Worm (Caenorhabditis elegans) whole organism, late embryonic: Measurements from ENCODE around the gene R03G8.1.

Source experiments
- F13H6.1 ChIP-seq: sonication (generic microtip); optimal IDR thresholded peaks from 2 replicates; lab custom pipeline; 2016; ENCODE audit warnings: missing genetic modification characterization, missing compliant biosample characterization
- ceh-30 ChIP-seq: fragments of 150-350 bp; optimal IDR thresholded peaks from 2 replicates; lab custom pipeline; 2014; ENCODE audit warnings: missing biosample characterization, missing genetic modification characterization
- ceh-48 ChIP-seq: sonication (generic microtip); optimal IDR thresholded peaks from 2 replicates; lab custom pipeline; 2016; ENCODE audit warnings: missing genetic modification characterization, inconsistent platforms, missing compliant biosample characterization
- ceh-9 ChIP-seq: sonication (generic microtip); optimal IDR thresholded peaks from 2 replicates; lab custom pipeline; 2016; ENCODE audit warnings: mild to moderate bottlenecking, missing genetic modification characterization, inconsistent platforms, missing compliant biosample characterization
- fkh-6 ChIP-seq: sonication (generic microtip); optimal IDR thresholded peaks from 2 replicates; lab custom pipeline; 2016; ENCODE audit warnings: missing genetic modification characterization, missing compliant biosample characterization
- hlh-8 ChIP-seq: sonication (generic microtip); optimal IDR thresholded peaks from 2 replicates; lab custom pipeline; 2016; ENCODE audit warnings: missing genotype, missing genetic modification characterization, missing compliant biosample characterization
- pag-3 ChIP-seq: sonication (generic microtip); optimal IDR thresholded peaks from 2 replicates; lab custom pipeline; 2016; ENCODE audit warnings: missing compliant biosample characterization, missing genetic modification characterization, borderline replicate concordance
- sox-4 ChIP-seq: sonication (generic microtip); optimal IDR thresholded peaks from 2 replicates; lab custom pipeline; 2017; ENCODE audit warnings: mild to moderate bottlenecking, missing genetic modification characterization, inconsistent platforms, missing compliant biosample characterization

ce11 chrX:13112664-13113063 is 28.3 kb downstream of the R03G8.1 start:
- TF ChIP-seq sox-4 (tag; lab: Kevin White, UChicago) = no peak
- TF ChIP-seq ceh-9 (tag; lab: Kevin White, UChicago) = no peak
- no peak for TF ChIP-seq hlh-8 (tag; lab: Kevin White, UChicago)
- no peak for TF ChIP-seq ceh-48 (tag; lab: Kevin White, UChicago)
- no peak for TF ChIP-seq ceh-30 (tag; lab: Kevin White, UChicago)
- no peak for TF ChIP-seq F13H6.1 (tag; lab: Kevin White, UChicago)
- TF ChIP-seq pag-3 = no peak
- no peak for TF ChIP-seq fkh-6 (tag; lab: Kevin White, UChicago)
